Worm (Caenorhabditis elegans) whole organism, young adult: Measurements from ENCODE around the gene sra-27.

Source experiments
- B0019.2 ChIP-seq: fragments of 200-800 bp; sonication (Bioruptor generic); conservative IDR thresholded peaks from 2 replicates; pipeline ENCODE4 v1.3.6; 2022; ENCODE audit warnings: missing genetic modification reagents, missing genetic modification characterization, missing compliant biosample characterization
- F10E7.11 ChIP-seq: sonication (generic microtip); optimal IDR thresholded peaks from 2 replicates; lab custom pipeline; 2017; ENCODE audit warnings: mild to moderate bottlenecking, missing genetic modification characterization, moderate library complexity, missing compliant biosample characterization
- F22D6.2 ChIP-seq: sonication (generic microtip); optimal IDR thresholded peaks from 2 replicates; lab custom pipeline; 2016; ENCODE audit warnings: mild to moderate bottlenecking, missing genetic modification characterization, missing compliant biosample characterization
- F23B12.7 ChIP-seq: sonication (generic microtip); optimal IDR thresholded peaks from 2 replicates; lab custom pipeline; 2017; ENCODE audit warnings: missing genetic modification characterization, mild to moderate bottlenecking, missing compliant biosample characterization, antibody characterized with exemption, moderate library complexity; ENCODE audit not compliant: insufficient read depth
- F37B4.10 ChIP-seq: fragments of 200-800 bp; sonication (Bioruptor generic); IDR thresholded peaks from 2 replicates; pipeline ENCODE4 v1.3.6; 2022; ENCODE audit warnings: missing genetic modification characterization, missing compliant biosample characterization
- F39B2.1 ChIP-seq: fragments of 200-800 bp; sonication (Bioruptor generic); IDR thresholded peaks from 2 replicates; pipeline ENCODE4 v1.3.6; 2022; ENCODE audit warnings: missing genetic modification reagents, missing genetic modification characterization, missing compliant biosample characterization
- T26A5.8 ChIP-seq: sonication (generic microtip); optimal IDR thresholded peaks from 2 replicates; lab custom pipeline; 2016; ENCODE audit warnings: missing genetic modification characterization, missing compliant biosample characterization
- Y53G8AR.9 ChIP-seq: fragments of 200-800 bp; sonication (Bioruptor generic); conservative IDR thresholded peaks from 2 replicates; pipeline ENCODE4 v1.3.6; 2022; ENCODE audit warnings: missing genetic modification reagents, missing genetic modification characterization, missing compliant biosample characterization
- aptf-3 ChIP-seq: fragments of 200-800 bp; sonication (Bioruptor generic); IDR thresholded peaks from 2 replicates; pipeline ENCODE4 v1.3.6; 2022; ENCODE audit warnings: missing genetic modification characterization, missing compliant biosample characterization
- atf-7 ChIP-seq: sonication (generic microtip); optimal IDR thresholded peaks from 2 replicates; lab custom pipeline; 2017; ENCODE audit warnings: mild to moderate bottlenecking, missing genetic modification characterization, missing compliant biosample characterization
- attf-3 ChIP-seq: fragments of 200-800 bp; sonication (Bioruptor generic); conservative IDR thresholded peaks from 2 replicates; pipeline ENCODE4 v1.3.6; 2022; ENCODE audit warnings: missing genetic modification reagents, missing genetic modification characterization, missing compliant biosample characterization
- ceh-100 ChIP-seq: fragments of 200-800 bp; sonication (Bioruptor generic); IDR thresholded peaks from 2 replicates; pipeline ENCODE4 v1.3.6; 2022; ENCODE audit warnings: missing genetic modification reagents, missing genetic modification characterization, missing compliant biosample characterization
- ceh-58 ChIP-seq: fragments of 200-800 bp; sonication (Bioruptor generic); IDR thresholded peaks from 2 replicates; pipeline ENCODE4 v1.3.6; 2022; ENCODE audit warnings: missing genetic modification characterization, missing compliant biosample characterization
- ceh-79 ChIP-seq: sonication (generic microtip); optimal IDR thresholded peaks from 2 replicates; lab custom pipeline; 2017; ENCODE audit warnings: mild to moderate bottlenecking, missing genetic modification characterization, missing compliant biosample characterization
- dpl-1 ChIP-seq: fragments of 150-350 bp; optimal IDR thresholded peaks from 2 replicates; lab custom pipeline; 2014; ENCODE audit warnings: missing biosample characterization, missing genetic modification reagents, missing genetic modification characterization
- efl-1 ChIP-seq: fragments of 150-350 bp; optimal IDR thresholded peaks from 2 replicates; lab custom pipeline; 2014; ENCODE audit warnings: missing biosample characterization, missing genetic modification reagents, missing genetic modification characterization
- ekl-4 ChIP-seq: fragments of 200-800 bp; sonication (Bioruptor generic); IDR thresholded peaks from 2 replicates; pipeline ENCODE4 v1.3.6; 2022; ENCODE audit warnings: missing genetic modification reagents, missing genetic modification characterization, missing compliant biosample characterization
- fkh-3 ChIP-seq: sonication (generic microtip); optimal IDR thresholded peaks from 2 replicates; lab custom pipeline; 2016; ENCODE audit warnings: mild to moderate bottlenecking, missing genetic modification characterization, missing compliant biosample characterization
- hlh-12 ChIP-seq: sonication (generic microtip); optimal IDR thresholded peaks from 2 replicates; lab custom pipeline; 2016; ENCODE audit warnings: missing genetic modification characterization, missing compliant biosample characterization
- lin-35 ChIP-seq, 3 experiments: fragments of 150-350 bp in 2 of 3; sonication (generic microtip) in 1 of 3; optimal IDR thresholded peaks; 2 replicates each; lab custom pipeline; 2014 to 2018; ENCODE audit warnings: missing biosample characterization in 3 of 3, missing genetic modification characterization in 3 of 3, missing genetic modification reagents in 3 of 3
- lin-40 ChIP-seq: sonication (generic microtip); optimal IDR thresholded peaks from 2 replicates; lab custom pipeline; 2016; ENCODE audit warnings: missing genetic modification characterization, mild to moderate bottlenecking, missing compliant biosample characterization, missing genotype, missing genetic modification reagents
- lin-54 ChIP-seq: fragments of 200-800 bp; sonication (Bioruptor generic); optimal IDR thresholded peaks from 2 replicates; lab custom pipeline; 2018; ENCODE audit warnings: mild to moderate bottlenecking, missing genetic modification characterization, missing compliant biosample characterization
- lsl-1 ChIP-seq: fragments of 200-800 bp; sonication (Bioruptor generic); optimal IDR thresholded peaks from 2 replicates; lab custom pipeline; 2018; ENCODE audit warnings: mild to moderate bottlenecking, missing genetic modification characterization, moderate library complexity, missing compliant biosample characterization
- madf-10 ChIP-seq: sonication (generic microtip); optimal IDR thresholded peaks from 2 replicates; lab custom pipeline; 2016; ENCODE audit warnings: mild to moderate bottlenecking, missing genetic modification characterization, missing compliant biosample characterization
- madf-6 ChIP-seq: fragments of 200-800 bp; sonication (Bioruptor generic); IDR thresholded peaks from 2 replicates; pipeline ENCODE4 v1.3.6; 2022; ENCODE audit warnings: missing genetic modification reagents, missing genetic modification characterization, missing compliant biosample characterization
- madf-8 ChIP-seq: fragments of 200-800 bp; sonication (Bioruptor generic); conservative IDR thresholded peaks from 2 replicates; pipeline ENCODE4 v1.3.6; 2022; ENCODE audit warnings: missing genetic modification reagents, missing genetic modification characterization, missing compliant biosample characterization
- mcd-1 ChIP-seq: fragments of 200-800 bp; sonication (Bioruptor generic); IDR thresholded peaks from 2 replicates; pipeline ENCODE4 v1.3.6; 2022; ENCODE audit warnings: missing genetic modification reagents, missing genetic modification characterization, missing compliant biosample characterization
- mxl-1 ChIP-seq: sonication (generic microtip); optimal IDR thresholded peaks from 2 replicates; lab custom pipeline; 2016; ENCODE audit warnings: missing genetic modification characterization, missing compliant biosample characterization
- nfyb-1 ChIP-seq: fragments of 200-800 bp; sonication (Bioruptor generic); IDR thresholded peaks from 2 replicates; pipeline ENCODE4 v1.3.6; 2022; ENCODE audit warnings: missing genetic modification reagents, missing genetic modification characterization, missing compliant biosample characterization
- nhr-120 ChIP-seq: fragments of 200-800 bp; sonication (Bioruptor generic); IDR thresholded peaks from 2 replicates; pipeline ENCODE4 v1.3.6; 2022; ENCODE audit warnings: missing genetic modification characterization, missing compliant biosample characterization
- sdz-38 ChIP-seq: sonication (generic microtip); optimal IDR thresholded peaks from 2 replicates; lab custom pipeline; 2016; ENCODE audit warnings: missing genotype, missing genetic modification characterization, missing compliant biosample characterization
- sptf-2 ChIP-seq: fragments of 200-800 bp; sonication (Bioruptor generic); optimal IDR thresholded peaks from 2 replicates; lab custom pipeline; 2018; ENCODE audit warnings: mild to moderate bottlenecking, missing genetic modification characterization, missing compliant biosample characterization
- unc-130 ChIP-seq: sonication (generic microtip); optimal IDR thresholded peaks from 2 replicates; lab custom pipeline; 2016; ENCODE audit warnings: missing genetic modification reagents, missing genetic modification characterization, missing compliant biosample characterization
- ztf-6 ChIP-seq: fragments of 200-800 bp; sonication (Bioruptor generic); IDR thresholded peaks from 2 replicates; pipeline ENCODE4 v1.3.6; 2022; ENCODE audit warnings: missing genetic modification reagents, missing genetic modification characterization, missing compliant biosample characterization

The sra-27 gene

DNA sequence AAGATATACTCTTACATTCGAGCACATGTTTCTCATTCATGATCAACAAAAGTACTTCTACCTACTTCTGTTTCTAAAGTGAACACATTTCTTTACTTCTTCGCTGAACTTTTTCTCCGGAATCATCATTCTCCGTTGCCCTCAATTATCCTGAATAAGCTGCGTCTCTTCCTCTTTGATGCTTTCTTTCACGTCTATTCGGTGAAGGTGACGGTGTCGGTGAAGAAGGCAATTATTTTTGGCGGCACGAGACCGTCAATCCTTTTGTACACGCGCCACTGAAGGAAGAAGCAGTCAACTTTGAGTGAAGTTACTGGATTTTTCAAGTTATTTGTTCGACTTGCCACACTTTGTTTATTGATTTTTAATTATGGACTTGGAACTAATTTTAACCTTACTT, 37.3 kb upstream of the sra-27 start, which contains the start of gene abch-1 (continued):
- TF ChIP-seq lin-40, result no peak
- no peak for TF ChIP-seq F10E7.11 (tag; lab: Kevin White, UChicago)
- no peak for TF ChIP-seq madf-6
- no peak for TF ChIP-seq ceh-100

DNA sequence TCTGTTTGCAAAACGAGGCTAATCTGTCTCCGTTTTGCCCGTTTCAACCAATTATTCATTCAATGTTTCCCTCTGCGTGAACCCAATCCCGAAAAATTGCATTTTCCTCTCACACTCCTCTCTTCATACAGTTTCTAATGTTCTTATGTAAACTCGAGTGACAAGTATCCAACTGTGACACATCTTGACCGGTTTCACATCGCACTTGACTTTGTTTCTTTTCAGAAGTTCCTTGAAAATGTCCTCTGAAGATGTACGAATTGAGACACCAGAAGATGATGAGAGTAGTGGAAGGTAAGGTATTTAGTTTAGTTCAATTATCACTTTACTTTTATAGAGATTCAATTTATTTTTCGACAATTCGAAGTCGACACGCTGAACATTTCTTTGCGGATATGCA, 36.9 kb upstream of the sra-27 start, which contains the start of gene abcx-1:
Gene abcx-1 (plus strand): TSS at position 224 of the 400 bp plus-strand sequence.
- no peak for TF ChIP-seq aptf-3 (GFP tag; lab: Robert Waterston, UW)
- no peak for TF ChIP-seq efl-1
- TF ChIP-seq ceh-58 (GFP tag; lab: Robert Waterston, UW), result no peak
- no peak for TF ChIP-seq B0019.2 (GFP tag; lab: Robert Waterston, UW)
- no peak for TF ChIP-seq F22D6.2 (tag; lab: Kevin White, UChicago)
- TF ChIP-seq madf-10, result no peak
- no peak for TF ChIP-seq lin-35 (GFP tag; optimal IDR thresholded peaks at IDR 0.05; lab: Kevin White, UChicago)
- TF ChIP-seq dpl-1 (GFP tag; lab: Kevin White, UChicago), result no peak
- no peak for TF ChIP-seq T26A5.8
- TF ChIP-seq mxl-1 (tag; lab: Kevin White, UChicago), result no peak
- TF ChIP-seq sptf-2, result no peak

DNA sequence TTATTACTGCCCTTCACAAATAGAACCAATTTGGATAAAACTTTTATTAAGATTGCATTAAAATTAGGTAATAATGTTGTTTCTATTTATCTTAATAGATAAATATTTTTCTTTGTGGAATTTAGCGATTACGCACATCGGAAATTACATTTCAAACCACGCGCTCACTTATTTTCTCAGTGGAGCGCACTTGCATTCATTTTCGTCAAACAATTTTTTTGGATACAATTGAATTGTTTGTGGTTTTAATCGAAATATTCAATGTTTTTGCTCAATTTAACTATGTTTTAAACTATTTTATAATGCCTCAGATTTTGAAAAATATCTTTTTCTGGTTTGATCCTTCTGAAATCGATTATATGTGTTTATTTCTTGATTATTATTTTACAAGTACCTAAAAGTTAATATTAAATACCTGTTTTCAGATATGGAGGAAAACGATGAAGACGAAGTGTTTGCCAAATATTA, 32.8 kb upstream of the sra-27 start, which contains the start of gene utp-20:
Gene utp-20 (plus strand): TSS at position 418 of the 468 bp plus-strand sequence.
- no peak for TF ChIP-seq nfyb-1 (GFP tag; lab: Robert Waterston, UW)
- TF ChIP-seq ceh-79 (tag; lab: Kevin White, UChicago), result no peak
- peak in 1 of 3 experiments; percentile 79 for TF ChIP-seq lin-35 (GFP tag; optimal IDR thresholded peaks at IDR 0.05; lab: Kevin White, UChicago)
- TF ChIP-seq mcd-1 (GFP tag; lab: Robert Waterston, UW), result peak; percentile 93
- peak; percentile 83 for TF ChIP-seq lin-54
- TF ChIP-seq F23B12.7 (tag; lab: Kevin White, UChicago), result peak; percentile 95
- TF ChIP-seq lsl-1, result peak; percentile 28
- peak; percentile 59 for TF ChIP-seq dpl-1 (GFP tag; lab: Kevin White, UChicago)
- TF ChIP-seq efl-1, result peak; percentile 70

DNA sequence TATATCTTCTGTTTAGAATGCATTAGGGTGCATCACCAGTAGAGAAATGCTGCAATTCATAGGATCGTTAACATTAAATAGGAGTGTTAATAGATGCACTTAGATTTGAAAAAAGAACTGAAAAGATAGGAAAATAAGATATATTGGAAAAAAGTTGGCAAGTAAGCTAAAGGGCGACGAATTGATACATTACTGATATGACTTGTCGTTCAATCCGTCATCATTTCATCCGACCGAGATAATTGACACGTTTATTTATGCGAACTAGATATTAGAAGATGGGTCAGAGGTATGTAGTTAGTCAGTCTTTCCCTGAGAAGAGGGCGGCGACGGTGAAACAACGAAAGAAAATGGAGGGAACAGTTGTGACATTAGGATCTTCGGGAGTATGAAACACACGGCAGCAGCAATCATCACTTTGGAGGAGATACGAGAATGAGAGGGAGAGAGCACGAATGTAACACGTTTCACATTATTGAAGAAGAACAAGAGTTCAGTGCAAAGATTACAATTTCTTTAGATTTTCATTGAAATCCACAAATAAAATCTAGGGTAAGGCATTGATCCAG, 23.9 kb upstream of the sra-27 start, which contains the start of gene lron-15:
Gene lron-15 (minus strand): TSS at position 51 of the 569 bp plus-strand sequence.
- TF ChIP-seq attf-3 (GFP tag; lab: Robert Waterston, UW), result no peak
- no peak for TF ChIP-seq lin-40
- TF ChIP-seq dpl-1 (GFP tag; lab: Kevin White, UChicago), result no peak
- no peak for TF ChIP-seq Y53G8AR.9 (GFP tag; lab: Robert Waterston, UW)
- no peak for TF ChIP-seq atf-7 (tag; lab: Kevin White, UChicago)
- no peak for TF ChIP-seq lin-35 (GFP tag; optimal IDR thresholded peaks at IDR 0.05; lab: Kevin White, UChicago)
- TF ChIP-seq F39B2.1, result no peak
- TF ChIP-seq mcd-1 (GFP tag; lab: Robert Waterston, UW), result no peak
- TF ChIP-seq fkh-3 (tag; lab: Kevin White, UChicago), result no peak
- no peak for TF ChIP-seq hlh-12 (tag; lab: Kevin White, UChicago)
- TF ChIP-seq nhr-120 (GFP tag; lab: Robert Waterston, UW), result no peak
- no peak for TF ChIP-seq madf-8
- no peak for TF ChIP-seq sdz-38 (tag; lab: Kevin White, UChicago)
- no peak for TF ChIP-seq ekl-4 (GFP tag; lab: Robert Waterston, UW)

DNA sequence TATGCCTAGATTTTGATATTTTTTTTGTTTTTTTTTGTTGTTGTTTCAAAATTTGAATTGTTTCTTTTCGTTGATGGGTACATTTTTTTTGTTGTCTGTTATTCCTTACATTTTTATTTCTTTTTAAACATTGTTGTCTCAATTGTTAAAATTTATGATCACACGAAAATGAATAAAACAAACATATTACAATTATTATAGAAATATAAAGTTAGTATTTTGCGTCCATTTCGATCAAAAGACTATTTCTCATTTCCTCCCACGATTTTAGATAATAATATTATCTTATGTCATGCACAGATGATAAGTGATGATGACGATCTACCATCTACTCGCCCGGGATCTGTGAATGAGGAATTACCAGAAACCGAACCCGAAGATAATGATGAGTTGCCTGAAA, 14.1 kb upstream of the sra-27 start, which contains the start of gene wrn-1:
Gene wrn-1 (plus strand): TSS at position 301 of the 400 bp plus-strand sequence.
- TF ChIP-seq unc-130 (GFP tag; lab: Kevin White, UChicago) (no peak), F37B4.10 (GFP tag; lab: Robert Waterston, UW) (no peak), ztf-6 (no peak), ceh-100 (no peak)
